Worm (Caenorhabditis elegans) whole organism, L4 larva: ENCODE data around the gene symk-1.
A peak's percentile ranks its signal among the peaks of the same experiment; 100 is the strongest.

ENCODE experiments used
- D1046.2 ChIP-seq: fragments of 200-800 bp; sonication (Bioruptor generic); IDR thresholded peaks from 2 replicates; pipeline ENCODE4 v1.3.6; 2022; ENCODE audit warnings: missing genetic modification characterization, missing compliant biosample characterization
- F26F4.8 ChIP-seq: fragments of 200-800 bp; sonication (Bioruptor generic); conservative IDR thresholded peaks from 2 replicates; pipeline ENCODE4 v1.3.6; 2022; ENCODE audit warnings: missing genetic modification characterization, missing compliant biosample characterization
- F37D6.2 ChIP-seq: sonication (generic microtip); optimal IDR thresholded peaks from 2 replicates; lab custom pipeline; 2016; ENCODE audit warnings: mild to moderate bottlenecking, missing genetic modification characterization, missing compliant biosample characterization
- Y75B8A.6 ChIP-seq: fragments of 200-800 bp; sonication (Bioruptor generic); IDR thresholded peaks from 2 replicates; pipeline ENCODE4 v1.3.6; 2022; ENCODE audit warnings: missing genetic modification reagents, missing genetic modification characterization, missing compliant biosample characterization
- ZK546.5 ChIP-seq, 2 experiments: sonication (generic microtip); optimal IDR thresholded peaks; 2 replicates each; lab custom pipeline; 2017; ENCODE audit warnings: missing biosample characterization in 2 of 2, missing genetic modification characterization in 2 of 2
- aha-1 ChIP-seq: fragments of 150-350 bp; peaks from one replicate; lab custom pipeline; 2014; ENCODE audit warnings: missing biosample characterization, missing genetic modification characterization
- ceh-20 ChIP-seq: fragments of 200-800 bp; sonication (Bioruptor generic); IDR thresholded peaks from 2 replicates; pipeline ENCODE4 v1.3.6; 2022; ENCODE audit warnings: missing genetic modification reagents, missing genetic modification characterization, missing compliant biosample characterization
- ceh-28 ChIP-seq: fragments of 150-350 bp; optimal IDR thresholded peaks from 2 replicates; lab custom pipeline; 2014; ENCODE audit warnings: missing biosample characterization, missing genetic modification reagents, missing genetic modification characterization
- cey-2 ChIP-seq: sonication (generic microtip); optimal IDR thresholded peaks from 3 replicates; lab custom pipeline; 2017; ENCODE audit warnings: missing genetic modification characterization, mild to moderate bottlenecking, missing compliant biosample characterization, antibody characterized with exemption, borderline replicate concordance; ENCODE audit not compliant: insufficient read depth
- ctbp-1 ChIP-seq: fragments of 200-800 bp; sonication (Bioruptor generic); IDR thresholded peaks from 2 replicates; pipeline ENCODE4 v1.3.6; 2022; ENCODE audit warnings: missing genetic modification reagents, missing genetic modification characterization, missing compliant biosample characterization
- daf-16 ChIP-seq, 3 experiments: sonication (generic microtip); optimal IDR thresholded peaks; 2 replicates each; lab custom pipeline; 2016 to 2017; ENCODE audit warnings: missing genetic modification characterization in 3 of 3, missing genetic modification reagents in 3 of 3, mild to moderate bottlenecking in 2 of 3, missing compliant biosample characterization in 2 of 3, missing biosample characterization in 1 of 3, moderate library complexity in 1 of 3
- dmd-6 ChIP-seq: fragments of 200-800 bp; sonication (Bioruptor generic); IDR thresholded peaks from 2 replicates; pipeline ENCODE4 v1.3.6; 2022; ENCODE audit warnings: missing genetic modification reagents, missing genetic modification characterization, missing compliant biosample characterization
- dmd-9 ChIP-seq: fragments of 200-800 bp; sonication (Bioruptor generic); IDR thresholded peaks from 2 replicates; pipeline ENCODE4 v1.3.6; 2022; ENCODE audit warnings: missing genetic modification reagents, missing genetic modification characterization, missing compliant biosample characterization
- egl-43 ChIP-seq: fragments of 200-800 bp; sonication (Bioruptor generic); IDR thresholded peaks from 2 replicates; pipeline ENCODE4 v1.3.6; 2022; ENCODE audit warnings: missing genetic modification reagents, missing genetic modification characterization, missing compliant biosample characterization
- fkh-10 ChIP-seq: fragments of 150-350 bp; optimal IDR thresholded peaks from 2 replicates; lab custom pipeline; 2014; ENCODE audit warnings: missing biosample characterization, missing genetic modification reagents, missing genetic modification characterization
- hlh-11 ChIP-seq: fragments of 200-800 bp; sonication (Bioruptor generic); optimal IDR thresholded peaks from 2 replicates; lab custom pipeline; 2018; ENCODE audit warnings: mild to moderate bottlenecking, missing genetic modification characterization, missing compliant biosample characterization
- hlh-30 ChIP-seq: sonication (generic microtip); optimal IDR thresholded peaks from 2 replicates; lab custom pipeline; 2017; ENCODE audit warnings: antibody characterized with exemption, mild to moderate bottlenecking, missing genetic modification characterization, missing compliant biosample characterization; ENCODE audit not compliant: insufficient read depth
- hmg-1.1 ChIP-seq: fragments of 200-800 bp; sonication (Bioruptor generic); IDR thresholded peaks from 2 replicates; pipeline ENCODE4 v1.3.6; 2022; ENCODE audit warnings: missing genetic modification reagents, missing genetic modification characterization, missing compliant biosample characterization
- jun-1 ChIP-seq: fragments of 150-350 bp; optimal IDR thresholded peaks from 2 replicates; lab custom pipeline; 2014; ENCODE audit warnings: missing biosample characterization, missing genetic modification reagents, missing genetic modification characterization
- lin-1 ChIP-seq: fragments of 200-800 bp; sonication (Bioruptor generic); IDR thresholded peaks from 2 replicates; pipeline ENCODE4 v1.3.6; 2022; ENCODE audit warnings: missing genetic modification reagents, missing genetic modification characterization, missing compliant biosample characterization
- lin-13 ChIP-seq: fragments of 150-350 bp; optimal IDR thresholded peaks from 2 replicates; lab custom pipeline; 2014; ENCODE audit warnings: missing biosample characterization, missing genetic modification reagents, missing genetic modification characterization
- lin-38 ChIP-seq: fragments of 200-800 bp; sonication (Bioruptor generic); IDR thresholded peaks from 2 replicates; pipeline ENCODE4 v1.3.6; 2022; ENCODE audit warnings: missing genetic modification reagents, missing genetic modification characterization, missing compliant biosample characterization
- madf-9 ChIP-seq: fragments of 200-800 bp; sonication (Bioruptor generic); conservative IDR thresholded peaks from 2 replicates; pipeline ENCODE4 v1.3.6; 2022; ENCODE audit warnings: missing genetic modification reagents, missing genetic modification characterization, missing compliant biosample characterization
- mdl-1 ChIP-seq, 2 experiments: fragments of 150-350 bp in 1 of 2; sonication (generic microtip) in 1 of 2; optimal IDR thresholded peaks; 2 replicates each; lab custom pipeline; 2014 to 2017; ENCODE audit warnings: missing biosample characterization in 2 of 2, missing genetic modification characterization in 2 of 2
- mdt-29 ChIP-seq: fragments of 200-800 bp; sonication (Bioruptor generic); IDR thresholded peaks from 2 replicates; pipeline ENCODE4 v1.3.6; 2022; ENCODE audit warnings: missing genetic modification reagents, missing genetic modification characterization, missing compliant biosample characterization
- mep-1 ChIP-seq: fragments of 150-350 bp; sonication (generic microtip); optimal IDR thresholded peaks from 3 replicates; lab custom pipeline; 2014; ENCODE audit warnings: missing biosample characterization, missing genetic modification characterization
- mes-2 ChIP-seq: sonication (generic microtip); optimal IDR thresholded peaks from 2 replicates; lab custom pipeline; 2016; ENCODE audit warnings: missing genotype, mild to moderate bottlenecking, missing genetic modification characterization, missing compliant biosample characterization; ENCODE audit not compliant: poor library complexity, severe bottlenecking
- mxl-3 ChIP-seq: fragments of 200-800 bp; sonication (Bioruptor generic); optimal IDR thresholded peaks from 2 replicates; lab custom pipeline; 2018; ENCODE audit warnings: mild to moderate bottlenecking, missing genetic modification characterization, missing compliant biosample characterization
- nhr-102 ChIP-seq: sonication (generic microtip); optimal IDR thresholded peaks from 2 replicates; lab custom pipeline; 2016; ENCODE audit warnings: mild to moderate bottlenecking, missing genetic modification characterization, moderate library complexity, missing compliant biosample characterization
- nhr-28 ChIP-seq: fragments of 150-350 bp; optimal IDR thresholded peaks from 2 replicates; lab custom pipeline; 2014; ENCODE audit warnings: missing biosample characterization, missing genetic modification characterization
- nhr-6 ChIP-seq: fragments of 150-350 bp; optimal IDR thresholded peaks from 2 replicates; lab custom pipeline; 2014; ENCODE audit warnings: missing biosample characterization, missing genetic modification characterization
- pha-4 ChIP-seq, 2 experiments: fragments of 150-350 bp in 1 of 2; fragments of 200-800 bp in 1 of 2; sonication (Bioruptor generic) in 1 of 2; IDR thresholded peaks in 1 of 2; optimal IDR thresholded peaks in 1 of 2; 2 replicates each; pipeline versions ENCODE4 v1.3.6 to Lab custom; 2014 to 2022; ENCODE audit warnings: missing genetic modification characterization in 2 of 2, missing genetic modification reagents in 2 of 2, missing biosample characterization in 1 of 2, missing compliant biosample characterization in 1 of 2
- rbr-2 ChIP-seq: sonication (generic microtip); optimal IDR thresholded peaks from 2 replicates; lab custom pipeline; 2016; ENCODE audit warnings: missing genotype, missing genetic modification characterization, missing compliant biosample characterization
- sdz-12 ChIP-seq: fragments of 200-800 bp; sonication (Bioruptor generic); optimal IDR thresholded peaks from 2 replicates; lab custom pipeline; 2018; ENCODE audit warnings: mild to moderate bottlenecking, missing genetic modification characterization, missing compliant biosample characterization
- set-16 ChIP-seq: fragments of 200-800 bp; sonication (Bioruptor generic); IDR thresholded peaks from 2 replicates; pipeline ENCODE4 v1.3.6; 2022; ENCODE audit warnings: missing genetic modification reagents, missing genetic modification characterization, missing compliant biosample characterization
- skn-1 ChIP-seq: fragments of 150-350 bp; optimal IDR thresholded peaks from 2 replicates; lab custom pipeline; 2014; ENCODE audit warnings: missing biosample characterization, missing genetic modification characterization
- snpc-1.2 ChIP-seq: fragments of 200-800 bp; sonication (Bioruptor generic); IDR thresholded peaks from 2 replicates; pipeline ENCODE4 v1.3.6; 2022; ENCODE audit warnings: missing genetic modification reagents, missing genetic modification characterization, missing compliant biosample characterization
- unc-62 ChIP-seq, 3 experiments: fragments of 150-350 bp in 1 of 3; sonication (generic microtip); optimal IDR thresholded peaks in 2 of 3; peaks in 1 of 3; 1 replicate in 1 of 3; 2 replicates in 2 of 3; lab custom pipeline; 2014 to 2017; ENCODE audit warnings: missing biosample characterization in 3 of 3, missing genetic modification characterization in 3 of 3, missing genetic modification reagents in 3 of 3, missing genotype in 1 of 3
- vab-7 ChIP-seq: fragments of 200-800 bp; sonication (Bioruptor generic); IDR thresholded peaks from 2 replicates; pipeline ENCODE4 v1.3.6; 2022; ENCODE audit warnings: missing genetic modification reagents, missing genetic modification characterization, missing compliant biosample characterization

The symk-1 gene

ce11 chrV:8607353-8607850 lies 37.3 kb downstream of the symk-1 start, which contains the start of gene smk-1 (continued):
- TF ChIP-seq skn-1 (tag; lab: Kevin White, UChicago) (no peak), D1046.2 (GFP tag; lab: Robert Waterston, UW) (no peak)

- TF ChIP-seq sdz-12 (GFP tag; lab: Kevin White, UChicago) = no peak
- TF ChIP-seq aha-1 (tag; lab: Kevin White, UChicago) = peak; percentile 72
- no peak for TF ChIP-seq lin-13 (GFP tag; lab: Kevin White, UChicago)
Measured at ce11 chrV:8608483-8608882, 38.4 kb downstream of the symk-1 start.

ce11 chrV:8609776-8610529 lies 39.8 kb downstream of the symk-1 start:
- TF ChIP-seq snpc-1.2 (GFP tag; lab: Robert Waterston, UW) (no peak), mxl-3 (GFP tag; lab: Kevin White, UChicago) (peak; percentile 79), rbr-2 (tag; lab: Kevin White, UChicago) (peak; percentile 22), lin-38 (GFP tag; lab: Robert Waterston, UW) (peak; percentile 15; the same call in 1 of the 2 replicates), egl-43 (GFP tag; lab: Robert Waterston, UW) (peak; percentile 24; the same call in 1 of the 2 replicates), mep-1 (tag; lab: Kevin White, UChicago) (peak; percentile 30), ctbp-1 (GFP tag; lab: Robert Waterston, UW) (0 out of 2 replicates have a peak, but pooled peaks have one; percentile 52), daf-16 (GFP tag; optimal IDR thresholded peaks at IDR 0.05; lab: Kevin White, UChicago) (no peak), daf-16 (tag; optimal IDR thresholded peaks at IDR 0.05; lab: Kevin White, UChicago) (peak; percentile 15), mes-2 (tag; lab: Kevin White, UChicago) (peak; percentile 26), dmd-9 (GFP tag; lab: Robert Waterston, UW) (no peak), unc-62 (GFP tag; optimal IDR thresholded peaks at IDR 0.05 in 1 of 2; lab: Kevin White, UChicago) (peak in 1 of 2 experiments; percentile 80), unc-62 (tag; optimal IDR thresholded peaks at IDR 0.05; lab: Kevin White, UChicago) (no peak), set-16 (GFP tag; lab: Robert Waterston, UW) (0 out of 2 replicates have a peak, but pooled peaks have one; percentile 12), dmd-6 (GFP tag; lab: Robert Waterston, UW) (no peak), lin-1 (0 out of 2 replicates have a peak, but pooled peaks have one; percentile 21), mdl-1 (tag; optimal IDR thresholded peaks at IDR 0.05; lab: Kevin White, UChicago) (peak; percentile 10 to 60), ceh-20 (GFP tag; lab: Robert Waterston, UW) (no peak), hlh-30 (tag; lab: Kevin White, UChicago) (peak; percentile 96), hlh-11 (tag; lab: Kevin White, UChicago) (peak; percentile 59), aha-1 (tag; lab: Kevin White, UChicago) (peak; percentile 93), madf-9 (GFP tag; lab: Robert Waterston, UW) (no peak), cey-2 (tag; lab: Kevin White, UChicago) (no peak), nhr-28 (tag; lab: Kevin White, UChicago) (peak; percentile 33)
- TF ChIP-seq, all 104 proteins: peak for 16

- TF ChIP-seq hmg-1.1 (GFP tag; lab: Robert Waterston, UW) (peak; percentile 48), dmd-6 (GFP tag; lab: Robert Waterston, UW) (peak; percentile 60), hlh-11 (tag; lab: Kevin White, UChicago) (peak; percentile 45), vab-7 (no peak), ceh-28 (tag; lab: Kevin White, UChicago) (no peak), pha-4 (GFP tag; IDR thresholded peaks at IDR 0.05; lab: Robert Waterston, UW) (no peak), pha-4 (tag; optimal IDR thresholded peaks at IDR 0.05; lab: Kevin White, UChicago) (peak; percentile 92), F26F4.8 (GFP tag; lab: Robert Waterston, UW) (no peak), Y75B8A.6 (no peak), nhr-6 (tag; lab: Kevin White, UChicago) (no peak), jun-1 (tag; lab: Kevin White, UChicago) (no peak), fkh-10 (GFP tag; lab: Kevin White, UChicago) (no peak), mdt-29 (GFP tag; lab: Robert Waterston, UW) (no peak), ZK546.5 (tag; optimal IDR thresholded peaks at IDR 0.05; lab: Kevin White, UChicago) (no peak), nhr-102 (tag; lab: Kevin White, UChicago) (no peak), mdl-1 (tag; optimal IDR thresholded peaks at IDR 0.05; lab: Kevin White, UChicago) (peak in 1 of 2 experiments; percentile 60), F37D6.2 (no peak)
Measured at ce11 chrV:8610633-8611404, 40.7 kb downstream of the symk-1 start, which contains the start of gene fip-4. Gene fip-4, minus strand, starts transcription at chrV:8611268.
